Worm (Caenorhabditis elegans): ENCODE results near the gene flr-1.

The flr-1 gene

ce11 chrX:13442446-13442845 is 13.9 kb downstream of the flr-1 start (continued):
- TF ChIP-seq ZK185.1 (tag; optimal IDR thresholded peaks at IDR 0.05; ENCODE audit: poor library complexity, severe bottlenecking) (peak; percentile 61), attf-3 (GFP tag; conservative IDR thresholded peaks at IDR 0.05) (peak; percentile 48), ztf-6 (GFP tag; IDR thresholded peaks at IDR 0.05) (no peak), lin-40 (tag; optimal IDR thresholded peaks at IDR 0.05) (peak; percentile 68), ztf-22 (GFP tag; optimal IDR thresholded peaks at IDR 0.05) (no peak), C17E4.6 (GFP tag; IDR thresholded peaks at IDR 0.05) (no peak), nhr-120 (GFP tag; IDR thresholded peaks at IDR 0.05) (no peak), ztf-28 (GFP tag; IDR thresholded peaks at IDR 0.05) (0 out of 2 replicates have a peak, but pooled peaks have one; percentile 60), F52B5.7 (tag; optimal IDR thresholded peaks at IDR 0.05) (no peak), madf-10 (tag; optimal IDR thresholded peaks at IDR 0.05) (peak; percentile 43), nfyb-1 (GFP tag; IDR thresholded peaks at IDR 0.05) (peak; percentile 47; the same call in 1 of the 2 replicates), lsy-27 (tag; optimal IDR thresholded peaks at IDR 0.05; ENCODE audit: borderline replicate concordance, insufficient read depth) (peak; percentile 31), ekl-4 (GFP tag; IDR thresholded peaks at IDR 0.05) (peak; percentile 51; the same call in 1 of the 2 replicates), mes-4 (tag; optimal IDR thresholded peaks at IDR 0.05) (no peak), zfh-2 (GFP tag; conservative IDR thresholded peaks at IDR 0.05) (peak; percentile 40; the same call in 1 of the 2 replicates), ceh-27 (GFP tag; optimal IDR thresholded peaks at IDR 0.05) (peak; percentile 57), F22D6.2 (tag; optimal IDR thresholded peaks at IDR 0.05) (no peak), nfya-1 (tag; optimal IDR thresholded peaks at IDR 0.05; ENCODE audit: borderline replicate concordance, insufficient read depth) (no peak), attf-5 (GFP tag; optimal IDR thresholded peaks at IDR 0.05) (no peak), rpc-1 (optimal IDR thresholded peaks at IDR 0.05) (peak; percentile 62), rpc-1 (tag; optimal IDR thresholded peaks at IDR 0.05) (peak; percentile 79), T07F8.4 (tag; optimal IDR thresholded peaks at IDR 0.05) (peak; percentile 38), K11D2.4 (GFP tag; IDR thresholded peaks at IDR 0.05) (peak; percentile 60), pha-4 (tag; optimal IDR thresholded peaks at IDR 0.05) (no peak), egl-44 (GFP tag; IDR thresholded peaks at IDR 0.05) (peak; percentile 54; the same call in 1 of the 2 replicates), him-1 (tag; optimal IDR thresholded peaks at IDR 0.05) (peak; percentile 79), hmg-1.2 (GFP tag; IDR thresholded peaks at IDR 0.05) (peak; percentile 78), F37B4.10 (GFP tag; IDR thresholded peaks at IDR 0.05) (no peak), sdz-38 (tag; optimal IDR thresholded peaks at IDR 0.05) (no peak), K12H6.12 (tag; optimal IDR thresholded peaks at IDR 0.05) (no peak), bed-2 (GFP tag; IDR thresholded peaks at IDR 0.05) (no peak), Y79H2A.3 (GFP tag; conservative IDR thresholded peaks at IDR 0.05) (no peak), ceh-91 (GFP tag; IDR thresholded peaks at IDR 0.05) (no peak), hmg-20 (GFP tag; IDR thresholded peaks at IDR 0.05) (peak; percentile 33; the same call in 1 of the 2 replicates), F10E7.11 (tag; optimal IDR thresholded peaks at IDR 0.05) (no peak), dpl-1 (GFP tag; optimal IDR thresholded peaks at IDR 0.05) (no peak), lin-54 (GFP tag; optimal IDR thresholded peaks at IDR 0.05) (peak; percentile 34), dpff-1 (tag; optimal IDR thresholded peaks at IDR 0.05) (no peak), sea-2 (GFP tag; IDR thresholded peaks at IDR 0.05) (no peak), ceh-58 (GFP tag; IDR thresholded peaks at IDR 0.05) (no peak), D2030.7 (GFP tag; IDR thresholded peaks at IDR 0.05) (peak; percentile 83), nhr-80 (tag; optimal IDR thresholded peaks at IDR 0.05) (peak; percentile 41), hrde-1 (tag; optimal IDR thresholded peaks at IDR 0.05; ENCODE audit: borderline replicate concordance) (no peak), attf-6 (GFP tag; IDR thresholded peaks at IDR 0.05) (no peak), ceh-79 (tag; optimal IDR thresholded peaks at IDR 0.05) (no peak), lsl-1 (GFP tag; optimal IDR thresholded peaks at IDR 0.05) (no peak), sptf-2 (GFP tag; optimal IDR thresholded peaks at IDR 0.05) (peak; percentile 6), die-1 (tag; optimal IDR thresholded peaks at IDR 0.05) (peak; percentile 79), zim-3 (tag; optimal IDR thresholded peaks at IDR 0.05) (peak; percentile 13)

Measured in whole organism, young adult.